Worm (Caenorhabditis elegans) whole organism, L3 larva: ENCODE data around the gene K01A11.1.
A peak's percentile ranks its signal among the peaks of the same experiment; 100 is the strongest.

Source experiments
- ceh-9 ChIP-seq: sonication (generic microtip); optimal IDR thresholded peaks from 2 replicates; lab custom pipeline; 2018; ENCODE audit warnings: missing biosample characterization, missing genetic modification characterization
- elt-1 ChIP-seq: fragments of 150-350 bp; optimal IDR thresholded peaks from 2 replicates; lab custom pipeline; 2014; ENCODE audit warnings: missing biosample characterization, missing genetic modification characterization
- elt-3 ChIP-seq, 3 experiments: fragments of 150-350 bp in 1 of 3; sonication (generic microtip) in 2 of 3; optimal IDR thresholded peaks; 2 replicates in 2 of 3; 4 replicates in 1 of 3; lab custom pipeline; 2014 to 2017; ENCODE audit warnings: missing biosample characterization in 3 of 3, missing genetic modification characterization in 3 of 3
- fkh-2 ChIP-seq: fragments of 150-350 bp; optimal IDR thresholded peaks from 2 replicates; lab custom pipeline; 2014; ENCODE audit warnings: missing biosample characterization, missing genetic modification reagents, missing genetic modification characterization
- lin-39 ChIP-seq: fragments of 150-350 bp; optimal IDR thresholded peaks from 2 replicates; lab custom pipeline; 2018; ENCODE audit warnings: missing biosample characterization, missing genetic modification reagents, missing genetic modification characterization
- mdl-1 ChIP-seq: fragments of 150-350 bp; optimal IDR thresholded peaks from 2 replicates; lab custom pipeline; 2014; ENCODE audit warnings: missing biosample characterization, missing genetic modification characterization
- mml-1 ChIP-seq: fragments of 150-350 bp; sonication (generic microtip); optimal IDR thresholded peaks from 3 replicates; lab custom pipeline; 2014; ENCODE audit warnings: missing biosample characterization, missing genetic modification characterization
- nfya-1 ChIP-seq: sonication (generic microtip); optimal IDR thresholded peaks from 2 replicates; lab custom pipeline; 2017; ENCODE audit warnings: missing genetic modification characterization, mild to moderate bottlenecking, missing compliant biosample characterization, antibody characterized with exemption, moderate library complexity; ENCODE audit not compliant: insufficient read depth
- nhr-25 ChIP-seq: sonication (generic microtip); optimal IDR thresholded peaks from 2 replicates; lab custom pipeline; 2017; ENCODE audit warnings: missing biosample characterization, missing genetic modification characterization
- nhr-77 ChIP-seq: fragments of 150-350 bp; optimal IDR thresholded peaks from 2 replicates; lab custom pipeline; 2014; ENCODE audit warnings: missing biosample characterization, missing genetic modification characterization
- pha-4 ChIP-seq: fragments of 150-350 bp; optimal IDR thresholded peaks from 2 replicates; lab custom pipeline; 2014; ENCODE audit warnings: missing biosample characterization, missing genetic modification reagents, missing genetic modification characterization
- sea-2 ChIP-seq: fragments of 150-350 bp; sonication (generic microtip); optimal IDR thresholded peaks from 4 replicates; lab custom pipeline; 2014; ENCODE audit warnings: missing biosample characterization, missing genetic modification reagents, missing genetic modification characterization
- skn-1 ChIP-seq: fragments of 150-350 bp; optimal IDR thresholded peaks from 2 replicates; lab custom pipeline; 2014; ENCODE audit warnings: missing biosample characterization, missing genetic modification characterization
- tbx-2 ChIP-seq: sonication (generic microtip); optimal IDR thresholded peaks from 2 replicates; lab custom pipeline; 2016; ENCODE audit warnings: mild to moderate bottlenecking, missing genetic modification characterization, missing compliant biosample characterization
- ztf-11 ChIP-seq: fragments of 150-350 bp; optimal IDR thresholded peaks from 2 replicates; lab custom pipeline; 2014; ENCODE audit warnings: missing biosample characterization, missing genetic modification characterization
- ztf-4 ChIP-seq: fragments of 150-350 bp; optimal IDR thresholded peaks from 2 replicates; lab custom pipeline; 2014; ENCODE audit warnings: missing biosample characterization, missing genetic modification characterization

K01A11.1 gene

ce11 chrIII:3382465-3382864, 48.8 kb downstream of the K01A11.1 start:
- TF ChIP-seq fkh-2 (no peak), nhr-77 (tag; lab: Kevin White, UChicago) (no peak), ztf-11 (tag; lab: Kevin White, UChicago) (no peak), tbx-2 (tag; lab: Kevin White, UChicago) (no peak), sea-2 (GFP tag; lab: Kevin White, UChicago) (no peak), lin-39 (tag; lab: Kevin White, UChicago) (no peak), ceh-9 (tag; lab: Kevin White, UChicago) (no peak), mml-1 (tag; lab: Kevin White, UChicago) (no peak), skn-1 (tag; lab: Kevin White, UChicago) (no peak), nfya-1 (tag; lab: Kevin White, UChicago) (no peak), mdl-1 (tag; lab: Kevin White, UChicago) (no peak), ztf-4 (tag; lab: Kevin White, UChicago) (no peak), nhr-25 (tag; lab: Kevin White, UChicago) (no peak), elt-3 (tag; optimal IDR thresholded peaks at IDR 0.05; lab: Kevin White, UChicago) (no peak), pha-4 (tag; lab: Kevin White, UChicago) (no peak)

ce11 chrIII:3381866-3382265, 49.4 kb downstream of the K01A11.1 start:
- peak; percentile 9 for TF ChIP-seq elt-1 (tag; lab: Kevin White, UChicago)
- no peak for TF ChIP-seq pha-4 (tag; lab: Kevin White, UChicago)
